Worm (Caenorhabditis elegans): ENCODE results near the gene hot-2.

ce11 chrV:19153806-19154205 lies 20.8 kb upstream of the hot-2 start, which contains the start of gene tsp-13:
- TF ChIP-seq W03F9.2 (tag; optimal IDR thresholded peaks at IDR 0.05) (no peak), him-1 (tag; optimal IDR thresholded peaks at IDR 0.05) (no peak), dao-5 (tag; optimal IDR thresholded peaks at IDR 0.05) (no peak)
